Fruit fly (Drosophila melanogaster) whole organism, embryonic: ENCODE measurements around the gene QC.

Source experiments
- Awh ChIP-seq: fragments of 200-800 bp; sonication (Bioruptor generic); IDR thresholded peaks from 2 replicates; pipeline ENCODE4, ENCODE4 v1.3.6; 2022; ENCODE audit warnings: missing biosample characterization, missing genetic modification characterization
- B-H1 ChIP-seq: fragments of 200-800 bp; sonication (Bioruptor generic); IDR thresholded peaks from 3 replicates; pipeline ENCODE4 v1.3.6; 2022; ENCODE audit warnings: missing biosample characterization, missing genetic modification characterization
- BtbVII ChIP-seq: fragments of 200-800 bp; sonication (Bioruptor generic); optimal IDR thresholded peaks from 3 replicates; lab custom pipeline; 2017; ENCODE audit warnings: missing biosample characterization, mild to moderate bottlenecking, missing genetic modification characterization
- CG10321 ChIP-seq: fragments of 200-800 bp; sonication (Bioruptor generic); IDR thresholded peaks from 2 replicates; pipeline ENCODE4 v1.3.6; 2022; ENCODE audit warnings: missing biosample characterization, missing genetic modification characterization
- CG10979 ChIP-seq: fragments of 200-800 bp; sonication (Bioruptor generic); optimal IDR thresholded peaks from 2 replicates; lab custom pipeline; 2018; ENCODE audit warnings: missing biosample characterization, mild to moderate bottlenecking, missing genetic modification characterization, moderate library complexity
- CG11504 ChIP-seq: fragments of 200-800 bp; sonication (Bioruptor generic); optimal IDR thresholded peaks from 3 replicates; lab custom pipeline; 2019; ENCODE audit warnings: missing biosample characterization, mild to moderate bottlenecking, missing genetic modification characterization, moderate library complexity
- CG15479 ChIP-seq: fragments of 200-800 bp; sonication (Bioruptor generic); optimal IDR thresholded peaks from 3 replicates; lab custom pipeline; 2019; ENCODE audit warnings: missing biosample characterization, mild to moderate bottlenecking, missing genetic modification characterization, moderate library complexity
- CG17359 ChIP-seq: fragments of 200-800 bp; sonication (Bioruptor generic); optimal IDR thresholded peaks from 3 replicates; lab custom pipeline; 2018; ENCODE audit warnings: missing biosample characterization, mild to moderate bottlenecking, missing genetic modification characterization, moderate library complexity
- CG17912 ChIP-seq: fragments of 200-800 bp; sonication (Bioruptor generic); optimal IDR thresholded peaks from 2 replicates; lab custom pipeline; 2018; ENCODE audit warnings: missing biosample characterization, mild to moderate bottlenecking, missing genetic modification characterization
- CG18262 ChIP-seq: fragments of 200-800 bp; optimal IDR thresholded peaks from 3 replicates; lab custom pipeline; 2019; ENCODE audit warnings: missing biosample characterization, mild to moderate bottlenecking, missing genetic modification characterization, moderate library complexity
- CG2120 ChIP-seq: fragments of 200-800 bp; sonication (Bioruptor generic); optimal IDR thresholded peaks from 3 replicates; lab custom pipeline; 2016; ENCODE audit warnings: missing biosample characterization, missing genetic modification characterization
- CG2889 ChIP-seq: fragments of 200-800 bp; sonication (Bioruptor generic); IDR thresholded peaks from 3 replicates; pipeline ENCODE4 v1.3.6; 2022; ENCODE audit warnings: missing biosample characterization, missing genetic modification characterization
- CG3281 ChIP-seq: fragments of 200-800 bp; sonication (Bioruptor generic); optimal IDR thresholded peaks from 3 replicates; lab custom pipeline; 2017; ENCODE audit warnings: missing biosample characterization, mild to moderate bottlenecking, missing genetic modification characterization
- CG4360 ChIP-seq: fragments of 200-800 bp; sonication (Bioruptor generic); IDR thresholded peaks from 2 replicates; pipeline ENCODE4 v1.3.6; 2022; ENCODE audit warnings: missing biosample characterization, missing genetic modification characterization
- CG4854 ChIP-seq: fragments of 200-800 bp; sonication (Bioruptor generic); optimal IDR thresholded peaks from 2 replicates; lab custom pipeline; 2016; ENCODE audit warnings: missing biosample characterization, missing genetic modification characterization, inconsistent platforms
- CG7963 ChIP-seq: fragments of 200-800 bp; sonication (Bioruptor generic); IDR thresholded peaks from 3 replicates; pipeline ENCODE4 v1.3.6; 2022; ENCODE audit warnings: missing biosample characterization, missing genetic modification characterization; ENCODE audit not compliant: partially characterized antibody
- CG9609 ChIP-seq: fragments of 200-800 bp; sonication (Bioruptor generic); optimal IDR thresholded peaks from 3 replicates; lab custom pipeline; 2016; ENCODE audit warnings: missing biosample characterization, missing genetic modification characterization
- CG9876 ChIP-seq: fragments of 200-800 bp; sonication (Bioruptor generic); optimal IDR thresholded peaks from 2 replicates; lab custom pipeline; 2016; ENCODE audit warnings: missing biosample characterization, missing genetic modification characterization
- D19B ChIP-seq: fragments of 200-800 bp; sonication (Bioruptor generic); optimal IDR thresholded peaks from 2 replicates; lab custom pipeline; 2017; ENCODE audit warnings: missing biosample characterization, mild to moderate bottlenecking, missing genetic modification characterization
- Dip3 ChIP-seq: fragments of 200-800 bp; sonication (Bioruptor generic); optimal IDR thresholded peaks from 3 replicates; lab custom pipeline; 2016; ENCODE audit warnings: missing biosample characterization, missing genetic modification characterization
- Doc2 ChIP-seq: fragments of 200-800 bp; sonication (Bioruptor generic); IDR thresholded peaks from 2 replicates; pipeline ENCODE4 v1.3.6; 2022; ENCODE audit warnings: missing biosample characterization, missing genetic modification characterization
- E2f2 ChIP-seq: fragments of 200-800 bp; sonication (Bioruptor generic); IDR thresholded peaks from 2 replicates; pipeline ENCODE4 v1.3.6; 2022; ENCODE audit warnings: missing biosample characterization, missing genetic modification characterization
- Elba2 ChIP-seq: fragments of 200-800 bp; sonication (Bioruptor generic); optimal IDR thresholded peaks from 3 replicates; lab custom pipeline; 2016; ENCODE audit warnings: missing biosample characterization, missing genetic modification characterization
- Fer1 ChIP-seq: fragments of 200-800 bp; sonication (Bioruptor generic); optimal IDR thresholded peaks from 2 replicates; lab custom pipeline; 2017; ENCODE audit warnings: missing biosample characterization, mild to moderate bottlenecking, missing genetic modification characterization
- Lhr ChIP-seq: fragments of 200-800 bp; sonication (Bioruptor generic); optimal IDR thresholded peaks from 3 replicates; lab custom pipeline; 2017; ENCODE audit warnings: mild to moderate bottlenecking, missing biosample characterization, missing genetic modification reagents, missing genetic modification characterization
- MBD-R2 ChIP-seq: fragments of 200-800 bp; sonication (Bioruptor generic); IDR thresholded peaks from 2 replicates; pipeline ENCODE4 v1.3.6; 2022; ENCODE audit warnings: missing biosample characterization, missing genetic modification characterization
- Meics ChIP-seq: fragments of 200-800 bp; sonication (Bioruptor generic); optimal IDR thresholded peaks from 2 replicates; lab custom pipeline; 2017; ENCODE audit warnings: missing biosample characterization, mild to moderate bottlenecking, missing genetic modification characterization
- Nf-YA ChIP-seq: fragments of 200-800 bp; sonication (Bioruptor generic); IDR thresholded peaks from 2 replicates; pipeline ENCODE4 v1.3.6; 2022; ENCODE audit warnings: missing biosample characterization, missing genetic modification characterization
- Optix ChIP-seq: fragments of 200-800 bp; sonication (Bioruptor generic); IDR thresholded peaks from 3 replicates; pipeline ENCODE4 v1.3.6; 2022; ENCODE audit warnings: missing biosample characterization, missing genetic modification characterization
- Pdp1 ChIP-seq, 2 experiments: fragments of 200-800 bp; sonication (Bioruptor generic); optimal IDR thresholded peaks; 3 replicates each; lab custom pipeline; 2016; ENCODE audit warnings: missing biosample characterization in 2 of 2, missing genetic modification characterization in 2 of 2, mild to moderate bottlenecking in 1 of 2, moderate library complexity in 1 of 2
- Six4 ChIP-seq: fragments of 200-800 bp; sonication (Bioruptor generic); optimal IDR thresholded peaks from 2 replicates; lab custom pipeline; 2016; ENCODE audit warnings: missing biosample characterization, missing genetic modification characterization
- Trl ChIP-seq, 3 experiments: fragments of >200 bp in 2 of 3; fragments of 200-800 bp in 1 of 3; sonication (Bioruptor generic) in 1 of 3; optimal IDR thresholded peaks; 2 replicates in 1 of 3; 3 replicates in 2 of 3; lab custom pipeline; 2016 to 2017; ENCODE audit warnings: missing biosample characterization in 1 of 3, missing genetic modification characterization in 1 of 3
- Vsx1 ChIP-seq: fragments of 200-800 bp; sonication (Bioruptor generic); optimal IDR thresholded peaks from 2 replicates; lab custom pipeline; 2017; ENCODE audit warnings: missing biosample characterization, mild to moderate bottlenecking, missing genetic modification characterization, missing genetic modification reagents
- ab ChIP-seq: fragments of 200-800 bp; sonication (Bioruptor generic); optimal IDR thresholded peaks from 2 replicates; lab custom pipeline; 2016; ENCODE audit warnings: missing biosample characterization, missing genetic modification characterization
- al ChIP-seq: fragments of 200-800 bp; sonication (Bioruptor generic); IDR thresholded peaks from 2 replicates; pipeline ENCODE4 v1.3.6; 2022; ENCODE audit warnings: missing biosample characterization, missing genetic modification characterization
- amos ChIP-seq: fragments of 200-800 bp; sonication (Bioruptor generic); IDR thresholded peaks from 2 replicates; pipeline ENCODE4 v1.3.6; 2022; ENCODE audit warnings: missing biosample characterization, missing genetic modification characterization; ENCODE audit not compliant: partially characterized antibody
- ase ChIP-seq: fragments of 200-800 bp; sonication (Bioruptor generic); IDR thresholded peaks from 3 replicates; pipeline ENCODE4 v1.3.6; 2022; ENCODE audit warnings: missing biosample characterization, missing genetic modification characterization
- ash1 ChIP-seq: fragments of 200-800 bp; sonication (Bioruptor generic); optimal IDR thresholded peaks from 2 replicates; lab custom pipeline; 2018; ENCODE audit warnings: missing biosample characterization, mild to moderate bottlenecking, missing genetic modification characterization
- bab2 ChIP-seq: fragments of 200-800 bp; sonication (Bioruptor generic); optimal IDR thresholded peaks from 2 replicates; lab custom pipeline; 2016; ENCODE audit warnings: missing biosample characterization, missing genetic modification characterization
- dmrt11E ChIP-seq: fragments of 200-800 bp; sonication (Bioruptor generic); optimal IDR thresholded peaks from 3 replicates; lab custom pipeline; 2018; ENCODE audit warnings: missing biosample characterization, mild to moderate bottlenecking, missing genetic modification characterization, moderate library complexity
- esg ChIP-seq: fragments of 200-800 bp; sonication (Bioruptor generic); conservative IDR thresholded peaks from 2 replicates; pipeline ENCODE4 v1.3.6; 2022; ENCODE audit warnings: missing biosample characterization, missing genetic modification characterization
- grau ChIP-seq: fragments of 200-800 bp; optimal IDR thresholded peaks from 3 replicates; lab custom pipeline; 2019; ENCODE audit warnings: missing biosample characterization, mild to moderate bottlenecking, missing genetic modification characterization, moderate library complexity
- h ChIP-seq: fragments of >200 bp; optimal IDR thresholded peaks from 2 replicates; lab custom pipeline; 2017
- kah ChIP-seq: fragments of 200-800 bp; sonication (Bioruptor generic); optimal IDR thresholded peaks from 2 replicates; lab custom pipeline; 2018; ENCODE audit warnings: missing biosample characterization, mild to moderate bottlenecking, missing genetic modification characterization
- ken ChIP-seq: fragments of 200-800 bp; sonication (Bioruptor generic); IDR thresholded peaks from 3 replicates; pipeline ENCODE4 v1.3.6; 2022; ENCODE audit warnings: missing biosample characterization, missing genetic modification characterization
- luna ChIP-seq: fragments of 200-800 bp; sonication (Bioruptor generic); optimal IDR thresholded peaks from 2 replicates; lab custom pipeline; 2016; ENCODE audit warnings: missing biosample characterization, missing genetic modification characterization
- mam ChIP-seq: fragments of 200-800 bp; sonication (Bioruptor generic); optimal IDR thresholded peaks from 3 replicates; lab custom pipeline; 2016; ENCODE audit warnings: missing biosample characterization, missing genetic modification characterization
- psq ChIP-seq: fragments of 200-800 bp; sonication (Bioruptor generic); optimal IDR thresholded peaks from 2 replicates; lab custom pipeline; 2017; ENCODE audit warnings: missing biosample characterization, missing genetic modification characterization
- repo ChIP-seq: fragments of 200-800 bp; sonication (Bioruptor generic); optimal IDR thresholded peaks from 2 replicates; lab custom pipeline; 2016; ENCODE audit warnings: missing biosample characterization, missing genetic modification characterization
- rib ChIP-seq: fragments of 200-800 bp; sonication (Bioruptor generic); IDR thresholded peaks from 2 replicates; pipeline ENCODE4 v1.3.6; 2022; ENCODE audit warnings: missing biosample characterization, missing genetic modification characterization
- slbo ChIP-seq: fragments of 200-800 bp; sonication (Bioruptor generic); IDR thresholded peaks from 2 replicates; pipeline ENCODE4 v1.3.6; 2022; ENCODE audit warnings: missing biosample characterization, missing genetic modification characterization
- ttk ChIP-seq: fragments of 200-800 bp; sonication (Bioruptor generic); IDR thresholded peaks from 2 replicates; pipeline ENCODE4 v2.1.2; 2022; ENCODE audit warnings: missing biosample characterization, missing genetic modification characterization
- vvl ChIP-seq: fragments of 200-800 bp; sonication (Bioruptor generic); IDR thresholded peaks from 2 replicates; pipeline ENCODE4 v1.3.6; 2022; ENCODE audit warnings: missing biosample characterization, missing genetic modification characterization

The QC gene

dm6 chr3L:5899305-5899704 is 3.0 kb downstream of the QC start, which contains the start of gene CG32409 (continued):
- no peak for TF ChIP-seq Dip3
- no peak for TF ChIP-seq CG4360 (GFP tag; lab: Robert Waterston, UW)
- no peak for TF ChIP-seq CG11504 (tag; lab: Kevin White, UChicago)
- no peak for TF ChIP-seq B-H1 (GFP tag; lab: Robert Waterston, UW)
- no peak for TF ChIP-seq Trl (optimal IDR thresholded peaks at IDR 0.05; lab: Kevin White, UChicago)
- no peak for TF ChIP-seq Trl (GFP tag; optimal IDR thresholded peaks at IDR 0.05; lab: Kevin White, UChicago)
- no peak for TF ChIP-seq Meics (GFP tag; lab: Kevin White, UChicago)
- TF ChIP-seq psq (GFP tag; lab: Kevin White, UChicago) = no peak
- TF ChIP-seq CG10979 = no peak
- TF ChIP-seq CG2889 (GFP tag; lab: Robert Waterston, UW) = no peak
- TF ChIP-seq Elba2 = no peak
- 0 out of 2 replicates have a peak, but pooled peaks have one; percentile 11 for TF ChIP-seq vvl (GFP tag; lab: Robert Waterston, UW)
- TF ChIP-seq luna = no peak
- TF ChIP-seq al (GFP tag; lab: Robert Waterston, UW) = no peak
- TF ChIP-seq CG10321 (GFP tag; lab: Robert Waterston, UW) = no peak
- TF ChIP-seq repo (GFP tag; lab: Kevin White, UChicago) = no peak
- no peak for TF ChIP-seq ase (GFP tag; lab: Robert Waterston, UW)
- TF ChIP-seq esg (GFP tag; lab: Robert Waterston, UW) = no peak
- no peak for TF ChIP-seq Nf-YA
- TF ChIP-seq bab2 = no peak
- TF ChIP-seq Six4 = no peak
- TF ChIP-seq CG18262 (tag; lab: Kevin White, UChicago) = no peak
- no peak for TF ChIP-seq kah (GFP tag; lab: Kevin White, UChicago)
- TF ChIP-seq Awh (GFP tag; lab: Robert Waterston, UW) = no peak
- TF ChIP-seq CG17359 = no peak
- no peak for TF ChIP-seq rib
- no peak for TF ChIP-seq Fer1 (GFP tag; lab: Kevin White, UChicago)
- TF ChIP-seq BtbVII (GFP tag; lab: Kevin White, UChicago) = no peak
- no peak for TF ChIP-seq CG3281 (GFP tag; lab: Kevin White, UChicago)
- TF ChIP-seq h (lab: Kevin White, UChicago) = no peak
- TF ChIP-seq Optix (GFP tag; lab: Robert Waterston, UW) = no peak
- TF ChIP-seq CG9609 (GFP tag; lab: Kevin White, UChicago) = no peak
- TF ChIP-seq CG4854 (GFP tag; lab: Kevin White, UChicago) = no peak
- TF ChIP-seq ttk (GFP tag; lab: Robert Waterston, UW) = no peak
- TF ChIP-seq CG2120 (GFP tag; lab: Kevin White, UChicago) = no peak
- TF ChIP-seq CG17912 = no peak
- TF ChIP-seq CG15479 (GFP tag; lab: Kevin White, UChicago) = no peak
- peak; percentile 72 for TF ChIP-seq Lhr (GFP tag; lab: Kevin White, UChicago)
- TF ChIP-seq Vsx1 (GFP tag; lab: Kevin White, UChicago) = no peak
- peak; percentile 39; the same call in 1 of the 2 replicates for TF ChIP-seq amos (GFP tag; lab: Robert Waterston, UW)
- no peak for TF ChIP-seq mam (GFP tag; lab: Kevin White, UChicago)
- TF ChIP-seq Pdp1 (GFP tag; optimal IDR thresholded peaks at IDR 0.05; lab: Kevin White, UChicago) = no peak
- no peak for TF ChIP-seq Doc2 (GFP tag; lab: Robert Waterston, UW)
- no peak for TF ChIP-seq slbo (GFP tag; lab: Robert Waterston, UW)
- no peak for TF ChIP-seq grau (tag; lab: Kevin White, UChicago)
- no peak for TF ChIP-seq D19B (GFP tag; lab: Kevin White, UChicago)
- TF ChIP-seq E2f2 = peak; percentile 99
- TF ChIP-seq CG9876 (GFP tag; lab: Kevin White, UChicago) = no peak
- no peak for TF ChIP-seq ken (GFP tag; lab: Robert Waterston, UW)
- peak; percentile 70 for TF ChIP-seq MBD-R2 (GFP tag; lab: Robert Waterston, UW)
- no peak for TF ChIP-seq dmrt11E (tag; lab: Kevin White, UChicago)
- TF ChIP-seq ash1 = no peak
- no peak for TF ChIP-seq CG7963 (GFP tag; lab: Robert Waterston, UW)
- no peak for TF ChIP-seq ab (GFP tag; lab: Kevin White, UChicago)
